Fruit fly (Drosophila melanogaster): ENCODE measurements around the gene tna.

The tna gene

dm6 chr3L:10866633-10867379 lies 31.5 kb downstream of the tna start (continued):
- no peak for TF ChIP-seq Oaz (GFP tag; IDR thresholded peaks at IDR 0.05)
- TF ChIP-seq Usf (GFP tag; optimal IDR thresholded peaks at IDR 0.05), result no peak
- TF ChIP-seq ranshi (GFP tag; IDR thresholded peaks at IDR 0.05), result 0 out of 2 replicates have a peak, but pooled peaks have one; percentile 34
- TF ChIP-seq CG17802 (tag; optimal IDR thresholded peaks at IDR 0.05), result no peak
- 0 out of 3 replicates have a peak, but pooled peaks have one; percentile 38 for TF ChIP-seq ken (GFP tag; IDR thresholded peaks at IDR 0.05)
- TF ChIP-seq CG3163 (GFP tag; optimal IDR thresholded peaks at IDR 0.05), result no peak
- peak; percentile 17 for TF ChIP-seq mirr (GFP tag; optimal IDR thresholded peaks at IDR 0.05)
- TF ChIP-seq CG14441 (GFP tag; IDR thresholded peaks at IDR 0.05), result peak; percentile 49
- no peak for TF ChIP-seq CG10565 (GFP tag; optimal IDR thresholded peaks at IDR 0.05)
- TF ChIP-seq CG31224 (GFP tag; IDR thresholded peaks at IDR 0.05), result peak; percentile 62; the same call in 1 of the 2 replicates
- no peak for TF ChIP-seq bigmax (GFP tag; optimal IDR thresholded peaks at IDR 0.05)
- TF ChIP-seq Dp (GFP tag; optimal IDR thresholded peaks at IDR 0.05), result no peak
- TF ChIP-seq CG10979 (tag; optimal IDR thresholded peaks at IDR 0.05), result no peak
- TF ChIP-seq CG1602 (GFP tag; optimal IDR thresholded peaks at IDR 0.05), result no peak
- TF ChIP-seq CG13775 (GFP tag; optimal IDR thresholded peaks at IDR 0.05), result peak; percentile 27
- no peak for TF ChIP-seq pros (GFP tag; optimal IDR thresholded peaks at IDR 0.05)
- TF ChIP-seq CG16863 (GFP tag; optimal IDR thresholded peaks at IDR 0.05), result no peak
- TF ChIP-seq CG9876 (GFP tag; optimal IDR thresholded peaks at IDR 0.05), result no peak
- TF ChIP-seq gem (tag; optimal IDR thresholded peaks at IDR 0.05), result peak; percentile 46
- TF ChIP-seq CG10654 (GFP tag; optimal IDR thresholded peaks at IDR 0.05), result peak; percentile 4
- peak; percentile 47 for TF ChIP-seq CoRest (tag; optimal IDR thresholded peaks at IDR 0.05)
- no peak for TF ChIP-seq H15 (GFP tag; IDR thresholded peaks at IDR 0.05)
- peak; percentile 34 for TF ChIP-seq en (GFP tag; optimal IDR thresholded peaks at IDR 0.05)
- no peak for TF ChIP-seq tin (GFP tag; optimal IDR thresholded peaks at IDR 0.05)
- peak; percentile 28 for TF ChIP-seq PHDP (tag; optimal IDR thresholded peaks at IDR 0.05)
- no peak for TF ChIP-seq CG2712 (tag; optimal IDR thresholded peaks at IDR 0.05)
- no peak for TF ChIP-seq ro (GFP tag; IDR thresholded peaks at IDR 0.05)
- TF ChIP-seq CG2199 (GFP tag; IDR thresholded peaks at IDR 0.05), result no peak
- no peak for TF ChIP-seq wor (GFP tag; IDR thresholded peaks at IDR 0.05)
- TF ChIP-seq Lim3 (GFP tag; IDR thresholded peaks at IDR 0.05), result no peak
- no peak for TF ChIP-seq CG14710 (tag; optimal IDR thresholded peaks at IDR 0.05)
- TF ChIP-seq grn (GFP tag; optimal IDR thresholded peaks at IDR 0.05), result peak; percentile 59
- TF ChIP-seq B-H2 (GFP tag; optimal IDR thresholded peaks at IDR 0.05), result no peak
- 0 out of 2 replicates have a peak, but pooled peaks have one; percentile 14 for TF ChIP-seq CG32772 (GFP tag; IDR thresholded peaks at IDR 0.05)
- no peak for TF ChIP-seq CG13123 (GFP tag; optimal IDR thresholded peaks at IDR 0.05)
- peak; percentile 64 for TF ChIP-seq lilli (GFP tag; optimal IDR thresholded peaks at IDR 0.05)
- TF ChIP-seq chn (GFP tag; optimal IDR thresholded peaks at IDR 0.05), result no peak
- no peak for TF ChIP-seq h (optimal IDR thresholded peaks at IDR 0.05)
- no peak for TF ChIP-seq CG1603 (tag; optimal IDR thresholded peaks at IDR 0.05)
- peak; percentile 38 for TF ChIP-seq Hsf (GFP tag; optimal IDR thresholded peaks at IDR 0.05)
- TF ChIP-seq jigr1 (GFP tag; IDR thresholded peaks at IDR 0.05), result no peak
- TF ChIP-seq maf-S (GFP tag; optimal IDR thresholded peaks at IDR 0.05), result no peak
- no peak for TF ChIP-seq TFAM (GFP tag; optimal IDR thresholded peaks at IDR 0.05)
- TF ChIP-seq CG8765 (GFP tag; IDR thresholded peaks at IDR 0.05), result no peak
- TF ChIP-seq Lhr (GFP tag; optimal IDR thresholded peaks at IDR 0.05), result no peak
- no peak for TF ChIP-seq CG4404 (GFP tag; IDR thresholded peaks at IDR 0.05)
- peak; percentile 58 for TF ChIP-seq lab (GFP tag; optimal IDR thresholded peaks at IDR 0.05)
- no peak for TF ChIP-seq tup (GFP tag; optimal IDR thresholded peaks at IDR 0.05)
- TF ChIP-seq slou (GFP tag; optimal IDR thresholded peaks at IDR 0.05), result no peak
- TF ChIP-seq Myb (GFP tag; optimal IDR thresholded peaks at IDR 0.05), result peak; percentile 41
- TF ChIP-seq tio (GFP tag; optimal IDR thresholded peaks at IDR 0.05), result no peak

All from whole organism, embryonic.